Fruit fly (Drosophila melanogaster) whole organism, prepupa: ENCODE measurements around the gene CG34290.
A peak's percentile ranks its signal among the peaks of the same experiment; 100 is the strongest.

Experiments used
- Blimp-1 ChIP-seq: fragments of 200-800 bp; sonication (Bioruptor generic); optimal IDR thresholded peaks from 3 replicates; lab custom pipeline; 2017; ENCODE audit warnings: missing biosample characterization, missing genetic modification characterization, mild to moderate bottlenecking, moderate library complexity, missing genetic modification reagents
- CG10631 ChIP-seq: fragments of 200-800 bp; sonication (Bioruptor generic); optimal IDR thresholded peaks from 2 replicates; lab custom pipeline; 2016; ENCODE audit warnings: missing biosample characterization, missing genetic modification characterization
- CG10669 ChIP-seq: fragments of 200-800 bp; sonication (Bioruptor generic); optimal IDR thresholded peaks from 3 replicates; lab custom pipeline; 2018; ENCODE audit warnings: missing biosample characterization, mild to moderate bottlenecking, missing genetic modification characterization, moderate library complexity
- CG11762 ChIP-seq: fragments of 200-800 bp; sonication (Bioruptor generic); optimal IDR thresholded peaks from 3 replicates; lab custom pipeline; 2016; ENCODE audit warnings: missing biosample characterization, missing genetic modification characterization; ENCODE audit not compliant: insufficient read depth
- CG11902 ChIP-seq: fragments of 200-800 bp; sonication (Bioruptor generic); optimal IDR thresholded peaks from 3 replicates; lab custom pipeline; 2016; ENCODE audit warnings: missing biosample characterization, missing genetic modification characterization
- CG15336 ChIP-seq: fragments of 200-800 bp; sonication (Bioruptor generic); IDR thresholded peaks from 2 replicates; pipeline ENCODE4 v1.3.6; 2022; ENCODE audit warnings: missing biosample characterization, missing genetic modification characterization
- CG1621 ChIP-seq: fragments of 200-800 bp; sonication (Bioruptor generic); optimal IDR thresholded peaks from 3 replicates; lab custom pipeline; 2018; ENCODE audit warnings: missing biosample characterization, mild to moderate bottlenecking, missing genetic modification characterization
- CG3032 ChIP-seq: fragments of 200-800 bp; optimal IDR thresholded peaks from 2 replicates; lab custom pipeline; 2019; ENCODE audit warnings: missing biosample characterization, mild to moderate bottlenecking, missing genetic modification characterization, moderate library complexity
- CG31627 ChIP-seq: fragments of 200-800 bp; sonication (Bioruptor generic); optimal IDR thresholded peaks from 3 replicates; lab custom pipeline; 2016; ENCODE audit warnings: missing biosample characterization, missing genetic modification characterization
- CG34406 ChIP-seq: fragments of 200-800 bp; sonication (Bioruptor generic); optimal IDR thresholded peaks from 3 replicates; lab custom pipeline; 2016; ENCODE audit warnings: missing biosample characterization, missing genetic modification characterization
- CG3919 ChIP-seq: fragments of 200-800 bp; sonication (Bioruptor generic); optimal IDR thresholded peaks from 3 replicates; lab custom pipeline; 2016; ENCODE audit warnings: missing biosample characterization, missing genetic modification characterization
- CG4318 ChIP-seq: fragments of 200-800 bp; sonication (Bioruptor generic); optimal IDR thresholded peaks from 3 replicates; lab custom pipeline; 2017; ENCODE audit warnings: missing biosample characterization, mild to moderate bottlenecking, missing genetic modification characterization
- CG6163 ChIP-seq: fragments of 200-800 bp; sonication (Bioruptor generic); IDR thresholded peaks from 3 replicates; pipeline ENCODE4 v1.3.6; 2022; ENCODE audit warnings: missing biosample characterization, missing genetic modification characterization
- CG6276 ChIP-seq: fragments of 200-800 bp; sonication (Bioruptor generic); optimal IDR thresholded peaks from 2 replicates; lab custom pipeline; 2017; ENCODE audit warnings: missing biosample characterization, mild to moderate bottlenecking, missing genetic modification characterization
- CG6808 ChIP-seq: fragments of 200-800 bp; sonication (Bioruptor generic); optimal IDR thresholded peaks from 3 replicates; lab custom pipeline; 2017; ENCODE audit warnings: missing biosample characterization, missing genetic modification characterization, mild to moderate bottlenecking, moderate library complexity, missing genetic modification reagents
- CG7368 ChIP-seq: fragments of 200-800 bp; sonication (Bioruptor generic); optimal IDR thresholded peaks from 3 replicates; lab custom pipeline; 2016; ENCODE audit warnings: missing biosample characterization, missing genetic modification characterization
- CG8119 ChIP-seq: fragments of 200-800 bp; sonication (Bioruptor generic); IDR thresholded peaks from 3 replicates; pipeline ENCODE4 v1.3.6; 2022; ENCODE audit warnings: missing biosample characterization, missing genetic modification characterization
- CG8319 ChIP-seq: fragments of 200-800 bp; sonication (Bioruptor generic); optimal IDR thresholded peaks from 3 replicates; lab custom pipeline; 2016; ENCODE audit warnings: missing biosample characterization, missing genetic modification characterization
- CG8632 ChIP-seq: fragments of 200-800 bp; sonication (Bioruptor generic); optimal IDR thresholded peaks from 3 replicates; lab custom pipeline; 2016; ENCODE audit warnings: missing biosample characterization, missing genetic modification characterization
- CG9139 ChIP-seq: fragments of 200-800 bp; sonication (Bioruptor generic); optimal IDR thresholded peaks from 3 replicates; lab custom pipeline; 2017; ENCODE audit warnings: missing biosample characterization, mild to moderate bottlenecking, missing genetic modification characterization
- Eip75B ChIP-seq: fragments of 200-800 bp; sonication (Bioruptor generic); optimal IDR thresholded peaks from 3 replicates; lab custom pipeline; 2016; ENCODE audit warnings: missing biosample characterization, missing genetic modification characterization
- Eip78C ChIP-seq: fragments of 200-800 bp; sonication (Bioruptor generic); peaks from one replicate; lab custom pipeline; 2016; ENCODE audit warnings: missing biosample characterization, missing genetic modification characterization
- Ets96B ChIP-seq: fragments of 200-800 bp; optimal IDR thresholded peaks from 2 replicates; lab custom pipeline; 2019; ENCODE audit warnings: missing biosample characterization, mild to moderate bottlenecking, missing genetic modification characterization, moderate library complexity
- Gug ChIP-seq: fragments of 200-800 bp; sonication (Bioruptor generic); IDR thresholded peaks from 2 replicates; pipeline ENCODE4 v1.3.6; 2022; ENCODE audit warnings: missing biosample characterization, missing genetic modification characterization
- Hr39 ChIP-seq: fragments of 200-800 bp; sonication (Bioruptor generic); optimal IDR thresholded peaks from 2 replicates; lab custom pipeline; 2016; ENCODE audit warnings: missing biosample characterization, missing genetic modification characterization
- Hr4 ChIP-seq: fragments of 200-800 bp; sonication (Bioruptor generic); optimal IDR thresholded peaks from 3 replicates; lab custom pipeline; 2016; ENCODE audit warnings: missing biosample characterization, missing genetic modification characterization
- Lpt ChIP-seq: fragments of 200-800 bp; sonication (Bioruptor generic); optimal IDR thresholded peaks from 3 replicates; lab custom pipeline; 2016; ENCODE audit warnings: missing biosample characterization, missing genetic modification characterization
- Met ChIP-seq: fragments of 200-800 bp; sonication (Bioruptor generic); optimal IDR thresholded peaks from 3 replicates; lab custom pipeline; 2016; ENCODE audit warnings: missing biosample characterization, missing genetic modification characterization
- OdsH ChIP-seq: fragments of 200-800 bp; sonication (Bioruptor generic); optimal IDR thresholded peaks from 3 replicates; lab custom pipeline; 2016; ENCODE audit warnings: missing biosample characterization, missing genetic modification characterization
- Sox102F ChIP-seq: fragments of 200-800 bp; sonication (Bioruptor generic); optimal IDR thresholded peaks from 2 replicates; lab custom pipeline; 2016; ENCODE audit warnings: missing biosample characterization, mild to moderate bottlenecking, missing genetic modification characterization
- Sox14 ChIP-seq: fragments of 200-800 bp; sonication (Bioruptor generic); optimal IDR thresholded peaks from 3 replicates; lab custom pipeline; 2016; ENCODE audit warnings: missing biosample characterization, missing genetic modification characterization
- Sox15 ChIP-seq: fragments of 200-800 bp; sonication (Bioruptor generic); optimal IDR thresholded peaks from 3 replicates; lab custom pipeline; 2016; ENCODE audit warnings: missing biosample characterization, missing genetic modification characterization
- cyc ChIP-seq: fragments of 200-800 bp; sonication (Bioruptor generic); optimal IDR thresholded peaks from 3 replicates; lab custom pipeline; 2016; ENCODE audit warnings: missing biosample characterization, missing genetic modification characterization
- dac ChIP-seq: fragments of 200-800 bp; sonication (Bioruptor generic); optimal IDR thresholded peaks from 2 replicates; lab custom pipeline; 2017; ENCODE audit warnings: missing biosample characterization, mild to moderate bottlenecking, missing genetic modification characterization
- dsx ChIP-seq: fragments of 200-800 bp; optimal IDR thresholded peaks from 3 replicates; lab custom pipeline; 2019; ENCODE audit warnings: missing biosample characterization, mild to moderate bottlenecking, missing genetic modification characterization, moderate library complexity; ENCODE audit not compliant: poor library complexity, severe bottlenecking
- eg ChIP-seq: fragments of 200-800 bp; sonication (Bioruptor generic); IDR thresholded peaks from 3 replicates; pipeline ENCODE4 v1.3.6; 2022; ENCODE audit warnings: missing biosample characterization, missing genetic modification characterization
- esn ChIP-seq: fragments of 200-800 bp; sonication (Bioruptor generic); optimal IDR thresholded peaks from 2 replicates; lab custom pipeline; 2016; ENCODE audit warnings: missing biosample characterization, mild to moderate bottlenecking, missing genetic modification characterization, moderate library complexity
- fd59A ChIP-seq: fragments of 200-800 bp; sonication (Bioruptor generic); optimal IDR thresholded peaks from 2 replicates; lab custom pipeline; 2017; ENCODE audit warnings: missing biosample characterization, mild to moderate bottlenecking, missing genetic modification characterization, missing genetic modification reagents
- fd85E ChIP-seq: fragments of 200-800 bp; sonication (Bioruptor generic); optimal IDR thresholded peaks from 3 replicates; lab custom pipeline; 2016; ENCODE audit warnings: missing biosample characterization, missing genetic modification characterization
- fkh ChIP-seq: fragments of 200-800 bp; sonication (Bioruptor generic); optimal IDR thresholded peaks from 3 replicates; lab custom pipeline; 2017; ENCODE audit warnings: missing biosample characterization, mild to moderate bottlenecking, missing genetic modification characterization, moderate library complexity
- net ChIP-seq: fragments of 200-800 bp; sonication (Bioruptor generic); optimal IDR thresholded peaks from 3 replicates; lab custom pipeline; 2016; ENCODE audit warnings: missing biosample characterization, missing genetic modification characterization
- pdm3 ChIP-seq: fragments of 200-800 bp; sonication (Bioruptor generic); optimal IDR thresholded peaks from 3 replicates; lab custom pipeline; 2016; ENCODE audit warnings: missing biosample characterization, missing genetic modification characterization
- salr ChIP-seq, 2 experiments: fragments of 200-800 bp; sonication (Bioruptor generic); optimal IDR thresholded peaks; 3 replicates each; lab custom pipeline; 2016 to 2018; ENCODE audit warnings: missing biosample characterization in 2 of 2, missing genetic modification characterization in 2 of 2, mild to moderate bottlenecking in 1 of 2
- spab ChIP-seq: fragments of 200-800 bp; sonication (Bioruptor generic); optimal IDR thresholded peaks from 2 replicates; lab custom pipeline; 2017; ENCODE audit warnings: missing biosample characterization, mild to moderate bottlenecking, missing genetic modification characterization, missing genetic modification reagents
- ss ChIP-seq, 2 experiments: fragments of 200-800 bp; sonication (Bioruptor generic); optimal IDR thresholded peaks; 2 replicates in 1 of 2; 3 replicates in 1 of 2; lab custom pipeline; 2017 to 2018; ENCODE audit warnings: mild to moderate bottlenecking in 2 of 2, missing biosample characterization in 2 of 2, missing genetic modification characterization in 2 of 2, moderate library complexity in 1 of 2
- svp ChIP-seq: fragments of 200-800 bp; sonication (Bioruptor generic); peaks from one replicate; lab custom pipeline; 2016; ENCODE audit warnings: missing biosample characterization, missing genetic modification characterization
- topi ChIP-seq: fragments of 200-800 bp; sonication (Bioruptor generic); optimal IDR thresholded peaks from 3 replicates; lab custom pipeline; 2016; ENCODE audit warnings: missing biosample characterization, missing genetic modification characterization
- vri ChIP-seq: fragments of 200-800 bp; sonication (Bioruptor generic); optimal IDR thresholded peaks from 3 replicates; lab custom pipeline; 2016; ENCODE audit warnings: missing biosample characterization, mild to moderate bottlenecking, missing genetic modification characterization

CG34290 gene

DNA sequence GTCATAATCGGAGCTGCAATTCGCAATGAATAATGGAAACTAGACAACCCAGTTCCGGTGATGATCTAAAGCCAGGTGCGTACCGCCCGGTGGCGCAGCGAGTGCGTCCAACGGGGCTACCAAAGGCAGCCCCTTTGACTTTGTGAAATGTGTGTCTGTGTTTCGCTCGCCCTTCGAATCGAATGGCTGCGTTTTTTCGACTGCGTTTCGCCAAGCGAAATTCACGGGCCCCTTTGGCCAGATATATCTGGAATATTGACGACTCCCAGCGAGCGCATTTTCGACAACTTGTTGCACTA lies 29.4 kb upstream of the CG34290 start:
- TF ChIP-seq Hr4 (no peak), Ets96B (tag; lab: Kevin White, UChicago) (no peak), CG8119 (GFP tag; lab: Robert Waterston, UW) (no peak), CG9139 (GFP tag; lab: Kevin White, UChicago) (no peak), Sox15 (no peak), Sox102F (GFP tag; lab: Kevin White, UChicago) (no peak)
- TF ChIP-seq, all 60 proteins: peak for 0

DNA sequence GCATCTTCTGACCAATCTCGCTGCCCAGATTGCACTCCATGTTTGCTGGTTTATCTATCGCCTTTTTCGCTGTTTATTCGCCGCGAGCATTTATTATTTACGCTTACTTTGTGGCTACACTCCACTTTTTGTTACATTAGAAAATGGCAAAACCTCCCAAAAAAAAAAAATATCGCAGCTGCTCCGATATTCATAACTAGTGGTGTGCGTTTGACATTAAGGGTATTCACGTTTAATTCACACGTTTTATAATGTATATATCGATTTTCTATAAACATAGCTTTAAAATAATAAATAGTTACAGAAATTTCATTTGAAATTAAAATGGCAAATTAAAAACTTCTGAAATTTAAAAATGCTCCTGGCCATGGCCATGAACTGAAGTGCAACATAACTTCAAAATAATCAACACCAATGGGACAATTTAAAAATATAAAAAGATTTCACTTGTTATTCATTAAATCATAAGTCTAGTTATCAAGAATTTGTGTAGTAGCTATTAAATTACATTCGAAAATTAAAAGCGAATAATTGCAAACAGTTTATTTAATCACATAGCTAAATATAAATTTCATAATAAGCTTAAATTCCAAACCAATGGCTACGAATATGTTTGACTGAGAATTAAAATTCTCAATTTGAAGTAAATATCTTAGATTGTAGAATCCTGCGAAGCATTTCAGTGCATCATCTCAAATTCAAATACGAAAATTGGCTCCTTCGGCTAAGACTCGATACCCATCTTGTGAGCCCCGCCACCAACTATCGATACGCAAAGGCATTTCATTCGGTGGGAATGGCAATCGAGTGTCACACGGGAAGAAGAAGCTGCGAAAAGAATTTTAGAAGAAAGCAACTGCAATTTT lies 28.8 kb upstream of the CG34290 start, which contains the start of the genes Nab2 and BRWD3:
Gene Nab2 (minus strand): TSS at position 203 of the 866 bp plus-strand sequence.
Gene BRWD3 (plus strand): TSS at position 784 of the 866 bp plus-strand sequence.
- TF ChIP-seq salr (GFP tag; optimal IDR thresholded peaks at IDR 0.05; lab: Kevin White, UChicago) = peak in 1 of 2 experiments; percentile 57
- no peak for TF ChIP-seq CG34406
- TF ChIP-seq net (GFP tag; lab: Kevin White, UChicago) = no peak
- TF ChIP-seq cyc = no peak
- no peak for TF ChIP-seq Lpt (GFP tag; lab: Kevin White, UChicago)
- TF ChIP-seq dsx (GFP tag; lab: Kevin White, UChicago) = no peak
- TF ChIP-seq fd59A (GFP tag; lab: Kevin White, UChicago) = no peak
- no peak for TF ChIP-seq vri (GFP tag; lab: Kevin White, UChicago)
- TF ChIP-seq fd85E (GFP tag; lab: Kevin White, UChicago) = no peak
- no peak for TF ChIP-seq Met (GFP tag; lab: Kevin White, UChicago)
- no peak for TF ChIP-seq CG1621
- no peak for TF ChIP-seq OdsH
- TF ChIP-seq CG11762 = peak; percentile 28
- TF ChIP-seq fkh (GFP tag; lab: Kevin White, UChicago) = no peak
- TF ChIP-seq Sox102F (GFP tag; lab: Kevin White, UChicago) = no peak
- TF ChIP-seq Sox14 (GFP tag; lab: Kevin White, UChicago) = no peak
- no peak for TF ChIP-seq Hr4
- TF ChIP-seq CG3032 (tag; lab: Kevin White, UChicago) = peak; percentile 49
- no peak for TF ChIP-seq CG9139 (GFP tag; lab: Kevin White, UChicago)
- TF ChIP-seq CG11902 (GFP tag; lab: Kevin White, UChicago) = peak; percentile 22
- TF ChIP-seq Gug (GFP tag; lab: Robert Waterston, UW) = peak; percentile 25; the same call in 1 of the 2 replicates
- peak; percentile 59 for TF ChIP-seq esn (GFP tag; lab: Kevin White, UChicago)
- no peak for TF ChIP-seq CG6276 (GFP tag; lab: Kevin White, UChicago)
- TF ChIP-seq svp (GFP tag; lab: Kevin White, UChicago) = no peak
- TF ChIP-seq eg = peak; percentile 39; the same call in 2 of the 3 replicates
- TF ChIP-seq Eip78C (GFP tag; lab: Kevin White, UChicago) = no peak
- no peak for TF ChIP-seq CG3919 (GFP tag; lab: Kevin White, UChicago)
- TF ChIP-seq pdm3 (GFP tag; lab: Kevin White, UChicago) = no peak
- TF ChIP-seq CG6163 (GFP tag; lab: Robert Waterston, UW) = peak; percentile 46; the same call in 1 of the 3 replicates
- TF ChIP-seq topi (GFP tag; lab: Kevin White, UChicago) = no peak
- TF ChIP-seq CG10669 (GFP tag; lab: Kevin White, UChicago) = no peak
- no peak for TF ChIP-seq ss (GFP tag; optimal IDR thresholded peaks at IDR 0.05; lab: Kevin White, UChicago)
- no peak for TF ChIP-seq CG8632 (GFP tag; lab: Kevin White, UChicago)
- TF ChIP-seq spab (GFP tag; lab: Kevin White, UChicago) = no peak
- no peak for TF ChIP-seq dac (GFP tag; lab: Kevin White, UChicago)
- TF ChIP-seq Ets96B (tag; lab: Kevin White, UChicago) = no peak
- no peak for TF ChIP-seq CG10631
- no peak for TF ChIP-seq Eip75B (GFP tag; lab: Kevin White, UChicago)
- no peak for TF ChIP-seq CG4318 (GFP tag; lab: Kevin White, UChicago)
- no peak for TF ChIP-seq CG7368 (GFP tag; lab: Kevin White, UChicago)
- TF ChIP-seq Blimp-1 (GFP tag; lab: Kevin White, UChicago) = no peak
- no peak for TF ChIP-seq Hr39 (GFP tag; lab: Kevin White, UChicago)
- no peak for TF ChIP-seq CG8319 (GFP tag; lab: Kevin White, UChicago)
- no peak for TF ChIP-seq CG6808 (GFP tag; lab: Kevin White, UChicago)
- peak; percentile 44; the same call in 1 of the 2 replicates for TF ChIP-seq CG15336 (GFP tag; lab: Robert Waterston, UW)
- TF ChIP-seq CG31627 (GFP tag; lab: Kevin White, UChicago) = peak; percentile 56
